Worm (Caenorhabditis elegans): Measurements from ENCODE around the gene rnf-5.

DNA sequence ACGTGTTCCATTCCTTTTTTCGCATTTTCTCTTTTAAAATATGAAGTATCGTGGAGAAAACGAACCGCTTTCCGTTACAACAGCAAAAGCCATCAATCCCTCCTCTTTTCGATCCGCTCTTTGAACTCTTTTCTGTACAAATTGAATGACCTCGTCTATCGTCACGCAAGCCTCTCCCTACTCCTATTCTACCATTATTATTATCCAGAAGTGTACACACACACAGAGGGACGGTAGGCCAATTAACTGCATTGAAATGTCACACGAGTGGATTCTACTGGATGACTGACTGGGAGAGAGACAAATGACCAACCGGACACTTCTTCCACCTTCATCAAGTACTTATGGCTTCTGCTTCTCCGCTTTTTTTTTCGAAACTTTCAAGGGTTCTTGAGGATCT, 41.6 kb upstream of the rnf-5 start:
- TF ChIP-seq lsy-2 (tag; optimal IDR thresholded peaks at IDR 0.05): no peak
- no peak for TF ChIP-seq elt-1 (tag; optimal IDR thresholded peaks at IDR 0.05)
- no peak for TF ChIP-seq nhr-237 (tag; optimal IDR thresholded peaks at IDR 0.05)
- TF ChIP-seq ama-1 (optimal IDR thresholded peaks at IDR 0.05): no peak
